Fruit fly (Drosophila melanogaster) whole organism, prepupa: Measurements from ENCODE around the gene CG15465.

Experiments
- Blimp-1 ChIP-seq: fragments of 200-800 bp; sonication (Bioruptor generic); optimal IDR thresholded peaks from 3 replicates; lab custom pipeline; 2017; ENCODE audit warnings: missing biosample characterization, missing genetic modification characterization, mild to moderate bottlenecking, moderate library complexity, missing genetic modification reagents
- CG11762 ChIP-seq: fragments of 200-800 bp; sonication (Bioruptor generic); optimal IDR thresholded peaks from 3 replicates; lab custom pipeline; 2016; ENCODE audit warnings: missing biosample characterization, missing genetic modification characterization; ENCODE audit not compliant: insufficient read depth
- CG11902 ChIP-seq: fragments of 200-800 bp; sonication (Bioruptor generic); optimal IDR thresholded peaks from 3 replicates; lab custom pipeline; 2016; ENCODE audit warnings: missing biosample characterization, missing genetic modification characterization
- CG15336 ChIP-seq: fragments of 200-800 bp; sonication (Bioruptor generic); IDR thresholded peaks from 2 replicates; pipeline ENCODE4 v1.3.6; 2022; ENCODE audit warnings: missing biosample characterization, missing genetic modification characterization
- CG1621 ChIP-seq: fragments of 200-800 bp; sonication (Bioruptor generic); optimal IDR thresholded peaks from 3 replicates; lab custom pipeline; 2018; ENCODE audit warnings: missing biosample characterization, mild to moderate bottlenecking, missing genetic modification characterization
- CG32006 ChIP-seq: fragments of 200-800 bp; sonication (Bioruptor generic); optimal IDR thresholded peaks from 3 replicates; lab custom pipeline; 2017; ENCODE audit warnings: missing biosample characterization, mild to moderate bottlenecking, missing genetic modification characterization
- CG34406 ChIP-seq: fragments of 200-800 bp; sonication (Bioruptor generic); optimal IDR thresholded peaks from 3 replicates; lab custom pipeline; 2016; ENCODE audit warnings: missing biosample characterization, missing genetic modification characterization
- CG4318 ChIP-seq: fragments of 200-800 bp; sonication (Bioruptor generic); optimal IDR thresholded peaks from 3 replicates; lab custom pipeline; 2017; ENCODE audit warnings: missing biosample characterization, mild to moderate bottlenecking, missing genetic modification characterization
- CG6163 ChIP-seq: fragments of 200-800 bp; sonication (Bioruptor generic); IDR thresholded peaks from 3 replicates; pipeline ENCODE4 v1.3.6; 2022; ENCODE audit warnings: missing biosample characterization, missing genetic modification characterization
- CG6276 ChIP-seq: fragments of 200-800 bp; sonication (Bioruptor generic); optimal IDR thresholded peaks from 2 replicates; lab custom pipeline; 2017; ENCODE audit warnings: missing biosample characterization, mild to moderate bottlenecking, missing genetic modification characterization
- CG6792 ChIP-seq: fragments of 200-800 bp; sonication (Bioruptor generic); optimal IDR thresholded peaks from 3 replicates; lab custom pipeline; 2016; ENCODE audit warnings: missing biosample characterization, missing genetic modification characterization
- CG6854 ChIP-seq: fragments of 200-800 bp; sonication (Bioruptor generic); optimal IDR thresholded peaks from 2 replicates; lab custom pipeline; 2017; ENCODE audit warnings: missing biosample characterization, mild to moderate bottlenecking, missing genetic modification characterization
- CG7368 ChIP-seq: fragments of 200-800 bp; sonication (Bioruptor generic); optimal IDR thresholded peaks from 3 replicates; lab custom pipeline; 2016; ENCODE audit warnings: missing biosample characterization, missing genetic modification characterization
- CG8119 ChIP-seq: fragments of 200-800 bp; sonication (Bioruptor generic); IDR thresholded peaks from 3 replicates; pipeline ENCODE4 v1.3.6; 2022; ENCODE audit warnings: missing biosample characterization, missing genetic modification characterization
- CG9139 ChIP-seq: fragments of 200-800 bp; sonication (Bioruptor generic); optimal IDR thresholded peaks from 3 replicates; lab custom pipeline; 2017; ENCODE audit warnings: missing biosample characterization, mild to moderate bottlenecking, missing genetic modification characterization
- Eip93F ChIP-seq: fragments of 200-800 bp; sonication (Bioruptor generic); optimal IDR thresholded peaks from 2 replicates; lab custom pipeline; 2016; ENCODE audit warnings: missing biosample characterization, mild to moderate bottlenecking, missing genetic modification characterization
- Ets21C ChIP-seq: fragments of 200-800 bp; sonication (Bioruptor generic); optimal IDR thresholded peaks from 3 replicates; lab custom pipeline; 2016; ENCODE audit warnings: missing biosample characterization, missing genetic modification characterization
- Gug ChIP-seq: fragments of 200-800 bp; sonication (Bioruptor generic); IDR thresholded peaks from 2 replicates; pipeline ENCODE4 v1.3.6; 2022; ENCODE audit warnings: missing biosample characterization, missing genetic modification characterization
- Hr38 ChIP-seq: sonication (Bioruptor generic); optimal IDR thresholded peaks from 2 replicates; lab custom pipeline; 2016; ENCODE audit warnings: missing biosample characterization, missing genetic modification characterization
- Hr4 ChIP-seq: fragments of 200-800 bp; sonication (Bioruptor generic); optimal IDR thresholded peaks from 3 replicates; lab custom pipeline; 2016; ENCODE audit warnings: missing biosample characterization, missing genetic modification characterization
- Smox ChIP-seq: fragments of 200-800 bp; sonication (Bioruptor generic); optimal IDR thresholded peaks from 3 replicates; lab custom pipeline; 2016; ENCODE audit warnings: missing biosample characterization, missing genetic modification characterization
- Sox14 ChIP-seq: fragments of 200-800 bp; sonication (Bioruptor generic); optimal IDR thresholded peaks from 3 replicates; lab custom pipeline; 2016; ENCODE audit warnings: missing biosample characterization, missing genetic modification characterization
- achi ChIP-seq: fragments of 200-800 bp; sonication (Bioruptor generic); optimal IDR thresholded peaks from 3 replicates; lab custom pipeline; 2016; ENCODE audit warnings: missing biosample characterization, missing genetic modification characterization
- acj6 ChIP-seq: fragments of 200-800 bp; sonication (Bioruptor generic); optimal IDR thresholded peaks from 3 replicates; lab custom pipeline; 2016; ENCODE audit warnings: missing biosample characterization, missing genetic modification characterization
- cyc ChIP-seq: fragments of 200-800 bp; sonication (Bioruptor generic); optimal IDR thresholded peaks from 3 replicates; lab custom pipeline; 2016; ENCODE audit warnings: missing biosample characterization, missing genetic modification characterization
- dac ChIP-seq: fragments of 200-800 bp; sonication (Bioruptor generic); optimal IDR thresholded peaks from 2 replicates; lab custom pipeline; 2017; ENCODE audit warnings: missing biosample characterization, mild to moderate bottlenecking, missing genetic modification characterization
- dsx ChIP-seq: fragments of 200-800 bp; optimal IDR thresholded peaks from 3 replicates; lab custom pipeline; 2019; ENCODE audit warnings: missing biosample characterization, mild to moderate bottlenecking, missing genetic modification characterization, moderate library complexity; ENCODE audit not compliant: poor library complexity, severe bottlenecking
- fd59A ChIP-seq: fragments of 200-800 bp; sonication (Bioruptor generic); optimal IDR thresholded peaks from 2 replicates; lab custom pipeline; 2017; ENCODE audit warnings: missing biosample characterization, mild to moderate bottlenecking, missing genetic modification characterization, missing genetic modification reagents
- fd85E ChIP-seq: fragments of 200-800 bp; sonication (Bioruptor generic); optimal IDR thresholded peaks from 3 replicates; lab custom pipeline; 2016; ENCODE audit warnings: missing biosample characterization, missing genetic modification characterization
- fkh ChIP-seq: fragments of 200-800 bp; sonication (Bioruptor generic); optimal IDR thresholded peaks from 3 replicates; lab custom pipeline; 2017; ENCODE audit warnings: missing biosample characterization, mild to moderate bottlenecking, missing genetic modification characterization, moderate library complexity
- lz ChIP-seq: fragments of 200-800 bp; sonication (Bioruptor generic); optimal IDR thresholded peaks from 3 replicates; lab custom pipeline; 2016; ENCODE audit warnings: missing biosample characterization, missing genetic modification characterization
- pdm3 ChIP-seq: fragments of 200-800 bp; sonication (Bioruptor generic); optimal IDR thresholded peaks from 3 replicates; lab custom pipeline; 2016; ENCODE audit warnings: missing biosample characterization, missing genetic modification characterization
- salr ChIP-seq, 2 experiments: fragments of 200-800 bp; sonication (Bioruptor generic); optimal IDR thresholded peaks; 3 replicates each; lab custom pipeline; 2016 to 2018; ENCODE audit warnings: missing biosample characterization in 2 of 2, missing genetic modification characterization in 2 of 2, mild to moderate bottlenecking in 1 of 2
- ss ChIP-seq, 2 experiments: fragments of 200-800 bp; sonication (Bioruptor generic); optimal IDR thresholded peaks; 2 replicates in 1 of 2; 3 replicates in 1 of 2; lab custom pipeline; 2017 to 2018; ENCODE audit warnings: mild to moderate bottlenecking in 2 of 2, missing biosample characterization in 2 of 2, missing genetic modification characterization in 2 of 2, moderate library complexity in 1 of 2
- svp ChIP-seq: fragments of 200-800 bp; sonication (Bioruptor generic); peaks from one replicate; lab custom pipeline; 2016; ENCODE audit warnings: missing biosample characterization, missing genetic modification characterization
- vri ChIP-seq: fragments of 200-800 bp; sonication (Bioruptor generic); optimal IDR thresholded peaks from 3 replicates; lab custom pipeline; 2016; ENCODE audit warnings: missing biosample characterization, mild to moderate bottlenecking, missing genetic modification characterization

CG15465 gene

dm6 chrX:5143810-5144209 lies 58.3 kb downstream of the CG15465 start (continued):
- no peak for TF ChIP-seq Blimp-1
- TF ChIP-seq Sox14 (GFP tag; lab: Kevin White, UChicago) = no peak
- TF ChIP-seq dac (GFP tag; lab: Kevin White, UChicago) = no peak
- no peak for TF ChIP-seq salr (GFP tag; optimal IDR thresholded peaks at IDR 0.05; lab: Kevin White, UChicago)
- TF ChIP-seq CG1621 (tag; lab: Kevin White, UChicago) = no peak
- no peak for TF ChIP-seq dsx
- TF ChIP-seq CG32006 (GFP tag; lab: Kevin White, UChicago) = peak; percentile 30
- TF ChIP-seq CG6163 (GFP tag; lab: Robert Waterston, UW) = peak; percentile 51; the same call in 1 of the 3 replicates
- no peak for TF ChIP-seq Eip93F (GFP tag; lab: Kevin White, UChicago)
- TF ChIP-seq CG34406 (GFP tag; lab: Kevin White, UChicago) = no peak
- no peak for TF ChIP-seq cyc (GFP tag; lab: Kevin White, UChicago)
- peak; percentile 16 for TF ChIP-seq Hr4 (GFP tag; lab: Kevin White, UChicago)
- TF ChIP-seq ss (GFP tag; optimal IDR thresholded peaks at IDR 0.05; lab: Kevin White, UChicago) = peak in 1 of 2 experiments; percentile 1
- TF ChIP-seq CG15336 (GFP tag; lab: Robert Waterston, UW) = peak; percentile 41; the same call in 1 of the 2 replicates

- no peak for TF ChIP-seq fd59A
- TF ChIP-seq pdm3 (GFP tag; lab: Kevin White, UChicago) = no peak
- no peak for TF ChIP-seq CG9139 (GFP tag; lab: Kevin White, UChicago)
- TF ChIP-seq CG11762 (GFP tag; lab: Kevin White, UChicago) = no peak
- no peak for TF ChIP-seq ss (GFP tag; optimal IDR thresholded peaks at IDR 0.05; lab: Kevin White, UChicago)
- no peak for TF ChIP-seq lz (GFP tag; lab: Kevin White, UChicago)
- no peak for TF ChIP-seq fd85E (GFP tag; lab: Kevin White, UChicago)
- TF ChIP-seq dsx = no peak
- TF ChIP-seq vri (GFP tag; lab: Kevin White, UChicago) = no peak
- TF ChIP-seq svp (GFP tag; lab: Kevin White, UChicago) = no peak
- no peak for TF ChIP-seq Smox
- no peak for TF ChIP-seq Eip93F (GFP tag; lab: Kevin White, UChicago)
- TF ChIP-seq CG6792 (GFP tag; lab: Kevin White, UChicago) = no peak
- no peak for TF ChIP-seq Ets21C (GFP tag; lab: Kevin White, UChicago)
- no peak for TF ChIP-seq CG34406 (GFP tag; lab: Kevin White, UChicago)
- no peak for TF ChIP-seq CG7368 (GFP tag; lab: Kevin White, UChicago)
- TF ChIP-seq CG32006 (GFP tag; lab: Kevin White, UChicago) = no peak
These were observed 67.3 kb downstream of the CG15465 start for dm6 chrX:5152888-5153287.

dm6 chrX:5164924-5165323 lies 79.4 kb downstream of the CG15465 start:
- TF ChIP-seq CG7368 (GFP tag; lab: Kevin White, UChicago) = no peak
- TF ChIP-seq CG1621 (tag; lab: Kevin White, UChicago) = no peak
- no peak for TF ChIP-seq achi (GFP tag; lab: Kevin White, UChicago)
- TF ChIP-seq CG11902 = no peak
- no peak for TF ChIP-seq CG6854 (GFP tag; lab: Kevin White, UChicago)
- no peak for TF ChIP-seq Hr38 (GFP tag; lab: Kevin White, UChicago)
- TF ChIP-seq CG6276 = no peak
- TF ChIP-seq cyc (GFP tag; lab: Kevin White, UChicago) = no peak
- TF ChIP-seq CG8119 (GFP tag; lab: Robert Waterston, UW) = no peak
- no peak for TF ChIP-seq Smox
- no peak for TF ChIP-seq acj6
- no peak for TF ChIP-seq svp (GFP tag; lab: Kevin White, UChicago)
- TF ChIP-seq CG4318 (GFP tag; lab: Kevin White, UChicago) = no peak
- no peak for TF ChIP-seq Gug (GFP tag; lab: Robert Waterston, UW)

- TF ChIP-seq CG34406 (GFP tag; lab: Kevin White, UChicago) = no peak
- peak; percentile 4 for TF ChIP-seq fkh (GFP tag; lab: Kevin White, UChicago)
These were observed 82.6 kb downstream of the CG15465 start for dm6 chrX:5168193-5168592.
